Fruit fly (Drosophila melanogaster) S2 (cell line): ENCODE results near the gene ppk31.

Experiments used
- CG8478 ChIP-seq: fragments of >200 bp; optimal IDR thresholded peaks from 2 replicates; lab custom pipeline; 2018
- CTCF ChIP-seq, 2 experiments: fragments of >200 bp; optimal IDR thresholded peaks; 2 replicates each; lab custom pipeline; 2018

DNA sequence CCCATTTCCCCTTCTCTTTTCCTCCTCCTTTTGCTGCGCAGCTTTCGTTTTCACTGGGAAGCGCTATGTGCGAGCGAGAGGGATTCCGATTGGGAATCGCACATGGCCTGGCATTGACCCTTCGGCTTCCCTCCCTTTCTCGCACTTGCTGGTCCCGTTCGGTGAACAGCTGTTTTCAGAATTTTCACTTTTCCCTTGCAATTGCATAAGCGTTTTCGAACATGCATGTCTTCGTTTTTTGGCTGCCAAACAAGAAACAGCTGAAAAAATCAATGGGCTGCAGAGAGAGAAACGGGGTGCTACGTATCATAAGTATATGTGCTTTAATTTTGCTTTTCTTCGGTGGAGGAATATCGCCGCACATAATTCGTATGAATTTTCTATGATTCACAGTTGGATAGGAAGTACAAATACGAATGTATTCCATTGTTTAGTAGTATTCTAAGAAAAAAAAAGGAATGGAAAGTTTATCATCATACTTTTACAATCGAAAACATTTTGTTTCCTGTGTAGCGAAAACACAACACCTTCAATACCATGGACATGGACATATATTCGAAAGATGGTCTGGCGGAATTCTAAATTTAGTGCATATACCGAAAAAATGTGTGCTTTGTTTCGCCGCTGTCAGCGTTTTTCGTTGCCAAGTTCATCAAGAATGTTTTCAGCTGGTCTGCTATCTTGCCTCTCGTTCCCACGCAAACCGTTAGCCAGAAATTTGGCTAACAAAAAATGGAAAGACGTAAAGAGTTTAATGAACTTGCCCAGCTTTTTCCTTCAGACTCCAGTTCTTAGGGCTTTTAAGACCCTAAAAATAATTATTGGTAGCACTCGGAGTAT lies 10.6 kb upstream of the ppk31 start:
- TF ChIP-seq CTCF (optimal IDR thresholded peaks at IDR 0.05; lab: Kevin White, UChicago) (no peak), CG8478 (lab: Kevin White, UChicago) (no peak)
